Worm (Caenorhabditis elegans): ENCODE measurements around the gene igcm-2.

The igcm-2 gene

ce11 chrX:6403122-6403521 is 11.7 kb upstream of the igcm-2 start, which contains the start of gene glt-4:
TSS of gene glt-4 (plus strand) at chrX:6403422.
- TF ChIP-seq elt-2 (tag; optimal IDR thresholded peaks at IDR 0.05) (no peak), R02D3.7 (tag; optimal IDR thresholded peaks at IDR 0.05) (no peak), egl-5 (tag; optimal IDR thresholded peaks at IDR 0.05) (no peak), ceh-16 (tag; optimal IDR thresholded peaks at IDR 0.05) (no peak), daf-12 (tag; optimal IDR thresholded peaks at IDR 0.05) (no peak), sea-2 (GFP tag; optimal IDR thresholded peaks at IDR 0.05) (no peak), lin-15B (tag; optimal IDR thresholded peaks at IDR 0.05) (no peak), nhr-76 (tag; optimal IDR thresholded peaks at IDR 0.05) (no peak), elt-3 (tag; optimal IDR thresholded peaks at IDR 0.05) (no peak), nhr-28 (tag; optimal IDR thresholded peaks at IDR 0.05) (no peak), mml-1 (tag; optimal IDR thresholded peaks at IDR 0.05) (no peak), ztf-11 (tag; optimal IDR thresholded peaks at IDR 0.05) (no peak), elt-1 (tag; optimal IDR thresholded peaks at IDR 0.05) (no peak), snpc-4 (tag; optimal IDR thresholded peaks at IDR 0.05) (no peak), nhr-77 (tag; optimal IDR thresholded peaks at IDR 0.05) (no peak), ceh-9 (tag; optimal IDR thresholded peaks at IDR 0.05) (no peak), lin-39 (tag; optimal IDR thresholded peaks at IDR 0.05) (no peak), ceh-28 (tag; optimal IDR thresholded peaks at IDR 0.05) (no peak)

ce11 chrX:6399450-6399849 is 8.1 kb upstream of the igcm-2 start:
- TF ChIP-seq egl-5 (tag; optimal IDR thresholded peaks at IDR 0.05) (no peak), nhr-28 (tag; optimal IDR thresholded peaks at IDR 0.05) (no peak), nfya-1 (tag; optimal IDR thresholded peaks at IDR 0.05; ENCODE audit: insufficient read depth) (peak; percentile 10)

ce11 chrX:6388639-6389038 is 2.8 kb downstream of the igcm-2 start:
- TF ChIP-seq ztf-4 (tag; optimal IDR thresholded peaks at IDR 0.05) (no peak), nhr-23 (tag; optimal IDR thresholded peaks at IDR 0.05) (no peak), pqm-1 (tag; optimal IDR thresholded peaks at IDR 0.05) (no peak), nhr-11 (tag; optimal IDR thresholded peaks at IDR 0.05) (no peak), ceh-28 (tag; optimal IDR thresholded peaks at IDR 0.05) (no peak), unc-39 (tag; optimal IDR thresholded peaks at IDR 0.05) (no peak), fkh-10 (GFP tag; optimal IDR thresholded peaks at IDR 0.05) (no peak), nhr-43 (tag; optimal IDR thresholded peaks at IDR 0.05; ENCODE audit: poor library complexity, severe bottlenecking) (no peak), pha-4 (tag; optimal IDR thresholded peaks at IDR 0.05) (no peak), eor-1 (tag; optimal IDR thresholded peaks at IDR 0.05) (no peak), fkh-2 (tag; optimal IDR thresholded peaks at IDR 0.05) (no peak), nhr-28 (tag; optimal IDR thresholded peaks at IDR 0.05) (no peak), lsy-12 (tag; optimal IDR thresholded peaks at IDR 0.05) (no peak), unc-62 (GFP tag; optimal IDR thresholded peaks at IDR 0.05) (no peak), nhr-76 (tag; optimal IDR thresholded peaks at IDR 0.05) (no peak)

ce11 chrX:6385185-6385584 is 6.2 kb downstream of the igcm-2 start, which contains the start of gene igdb-3:
TSS of gene igdb-3 (plus strand) at chrX:6385485.
- TF ChIP-seq tbx-2 (tag; optimal IDR thresholded peaks at IDR 0.05) (no peak), fos-1 (tag; optimal IDR thresholded peaks at IDR 0.05) (no peak), elt-2 (tag; optimal IDR thresholded peaks at IDR 0.05) (no peak), nhr-23 (tag; optimal IDR thresholded peaks at IDR 0.05) (no peak), ceh-9 (tag; optimal IDR thresholded peaks at IDR 0.05) (no peak), sea-2 (GFP tag; optimal IDR thresholded peaks at IDR 0.05) (no peak), egl-27 (tag; optimal IDR thresholded peaks at IDR 0.05) (no peak), fkh-10 (GFP tag; optimal IDR thresholded peaks at IDR 0.05) (no peak), nhr-28 (tag; optimal IDR thresholded peaks at IDR 0.05) (no peak), lin-39 (tag; optimal IDR thresholded peaks at IDR 0.05) (no peak), ceh-82 (tag; optimal IDR thresholded peaks at IDR 0.05) (no peak), aly-2 (tag; optimal IDR thresholded peaks at IDR 0.05) (no peak), nhr-43 (tag; optimal IDR thresholded peaks at IDR 0.05; ENCODE audit: poor library complexity, severe bottlenecking) (no peak), skn-1 (tag; optimal IDR thresholded peaks at IDR 0.05) (no peak), lin-15B (tag; optimal IDR thresholded peaks at IDR 0.05) (no peak), daf-12 (tag; optimal IDR thresholded peaks at IDR 0.05) (no peak), R02D3.7 (tag; optimal IDR thresholded peaks at IDR 0.05) (no peak)

Data from whole organism, L3 larva.